Worm (Caenorhabditis elegans): ENCODE measurements around the gene C29E4.12.

The C29E4.12 gene

DNA sequence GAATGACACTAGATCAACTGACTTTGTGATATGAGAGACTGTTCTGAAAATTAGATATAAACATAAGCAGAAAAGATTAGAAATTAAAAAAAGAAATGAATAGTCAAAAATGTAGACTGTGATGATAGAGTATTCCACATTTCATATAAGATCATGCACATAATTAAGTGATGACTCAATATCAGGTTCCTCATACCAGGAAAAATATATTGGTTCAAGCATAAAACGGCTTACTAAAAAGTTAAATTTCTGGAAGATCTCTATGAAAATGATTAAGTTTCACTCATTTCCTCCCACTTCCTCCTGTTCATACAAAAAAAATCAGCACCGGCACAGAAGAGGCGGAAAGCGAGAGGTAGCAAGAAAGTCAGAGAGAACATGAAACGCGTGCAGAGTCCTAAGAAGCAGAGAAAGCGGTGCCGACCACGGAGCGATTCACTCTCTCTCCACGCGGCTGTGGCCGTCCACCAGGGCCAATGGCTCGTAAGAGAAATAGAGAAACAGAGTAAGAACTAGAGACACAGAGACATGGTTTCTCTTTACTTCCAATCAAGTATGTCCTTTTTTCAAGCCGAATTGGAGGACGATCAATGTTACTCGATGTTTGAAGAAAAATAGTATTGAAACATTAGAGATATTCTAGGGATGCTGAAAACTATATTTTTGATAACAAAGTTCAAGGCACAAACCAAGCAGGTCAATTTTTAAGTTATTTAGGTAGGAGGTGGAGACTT, 49.2 kb upstream of the C29E4.12 start, which contains the start of the genes ZK688.5 and fahd-1 (continued):
- TF ChIP-seq unc-62 (GFP tag; optimal IDR thresholded peaks at IDR 0.05) (peak; percentile 23), lin-35 (GFP tag; optimal IDR thresholded peaks at IDR 0.05) (no peak), Y95B8A.8 (GFP tag; IDR thresholded peaks at IDR 0.05) (no peak), F57A8.1 (GFP tag; optimal IDR thresholded peaks at IDR 0.05) (no peak), ceh-27 (GFP tag; optimal IDR thresholded peaks at IDR 0.05) (peak; percentile 44), ztf-28 (GFP tag; IDR thresholded peaks at IDR 0.05) (no peak), snpc-1.3 (tag; optimal IDR thresholded peaks at IDR 0.05; ENCODE audit: insufficient read depth) (no peak), F37B4.10 (GFP tag; IDR thresholded peaks at IDR 0.05) (no peak), B0336.3 (GFP tag; IDR thresholded peaks at IDR 0.05) (0 out of 2 replicates have a peak, but pooled peaks have one; percentile 52), Y67H2A.10 (GFP tag; conservative IDR thresholded peaks at IDR 0.05) (no peak), Y56A3A.18 (GFP tag; IDR thresholded peaks at IDR 0.05) (no peak), F57C9.4 (tag; optimal IDR thresholded peaks at IDR 0.05) (no peak), snpc-3.4 (tag; optimal IDR thresholded peaks at IDR 0.05) (no peak), rcor-1 (GFP tag; IDR thresholded peaks at IDR 0.05) (no peak; the same call in 1 of the 2 replicates), F22D6.2 (tag; optimal IDR thresholded peaks at IDR 0.05) (no peak), lin-40 (tag; optimal IDR thresholded peaks at IDR 0.05) (peak; percentile 69), let-526 (GFP tag; IDR thresholded peaks at IDR 0.05) (peak; percentile 50; the same call in 1 of the 2 replicates), bed-1 (GFP tag; IDR thresholded peaks at IDR 0.05) (no peak), aptf-3 (GFP tag; IDR thresholded peaks at IDR 0.05) (no peak), ceh-79 (tag; optimal IDR thresholded peaks at IDR 0.05) (no peak), gei-17 (GFP tag; optimal IDR thresholded peaks at IDR 0.05) (no peak), snpc-4 (GFP tag; optimal IDR thresholded peaks at IDR 0.05) (no peak), snpc-4 (tag; optimal IDR thresholded peaks at IDR 0.05) (peak in 3 of 4 experiments; percentile 2 to 48 (median 12)), nhr-27 (tag; optimal IDR thresholded peaks at IDR 0.05) (no peak), hmg-1.2 (GFP tag; IDR thresholded peaks at IDR 0.05) (peak; percentile 87; the same call in 1 of the 2 replicates), fkh-3 (tag; optimal IDR thresholded peaks at IDR 0.05) (no peak), nfya-1 (tag; optimal IDR thresholded peaks at IDR 0.05; ENCODE audit: borderline replicate concordance, insufficient read depth) (no peak), F49E8.2 (tag; optimal IDR thresholded peaks at IDR 0.05; ENCODE audit: insufficient read depth) (no peak), tbx-9 (tag; optimal IDR thresholded peaks at IDR 0.05; ENCODE audit: borderline replicate concordance) (no peak), die-1 (tag; optimal IDR thresholded peaks at IDR 0.05) (no peak), nhr-90 (tag; optimal IDR thresholded peaks at IDR 0.05) (no peak), attf-6 (GFP tag; IDR thresholded peaks at IDR 0.05) (no peak), efl-1 (GFP tag; optimal IDR thresholded peaks at IDR 0.05) (no peak), D2030.7 (GFP tag; IDR thresholded peaks at IDR 0.05) (no peak), K12H6.12 (tag; optimal IDR thresholded peaks at IDR 0.05) (peak; percentile 34), Y53G8AR.9 (GFP tag; conservative IDR thresholded peaks at IDR 0.05) (peak; percentile 56; the same call in 1 of the 2 replicates), C06A6.2 (GFP tag; conservative IDR thresholded peaks at IDR 0.05) (0 out of 2 replicates have a peak, but pooled peaks have one; percentile 35), zim-3 (tag; optimal IDR thresholded peaks at IDR 0.05) (no peak), Y53F4B.3 (GFP tag; IDR thresholded peaks at IDR 0.05) (no peak), hlh-12 (tag; optimal IDR thresholded peaks at IDR 0.05) (no peak), zfh-2 (GFP tag; conservative IDR thresholded peaks at IDR 0.05) (no peak), F52B5.7 (tag; optimal IDR thresholded peaks at IDR 0.05) (no peak), ceh-58 (GFP tag; IDR thresholded peaks at IDR 0.05) (no peak)

Measured in whole organism, young adult.